Fruit fly (Drosophila melanogaster) whole organism, embryonic: ENCODE results near the gene Fbxl4.
A peak's percentile ranks its signal among the peaks of the same experiment; 100 is the strongest.

Experiments used
- BEAF-32 ChIP-seq: fragments of 200-800 bp; sonication (Bioruptor generic); optimal IDR thresholded peaks from 3 replicates; lab custom pipeline; 2017; ENCODE audit warnings: missing biosample characterization, missing genetic modification characterization, mild to moderate bottlenecking, moderate library complexity, missing genetic modification reagents
- Bdp1 ChIP-seq: fragments of 200-800 bp; sonication (Bioruptor generic); optimal IDR thresholded peaks from 3 replicates; lab custom pipeline; 2016; ENCODE audit warnings: missing biosample characterization, missing genetic modification characterization
- CG13123 ChIP-seq: fragments of 200-800 bp; sonication (Bioruptor generic); optimal IDR thresholded peaks from 2 replicates; lab custom pipeline; 2016; ENCODE audit warnings: missing biosample characterization, missing genetic modification characterization
- CG13287 ChIP-seq: fragments of 200-800 bp; sonication (Bioruptor generic); IDR thresholded peaks from 2 replicates; pipeline ENCODE4 v1.3.6; 2022; ENCODE audit warnings: missing biosample characterization, missing genetic modification characterization; ENCODE audit not compliant: partially characterized antibody
- CG13894 ChIP-seq: fragments of 200-800 bp; sonication (Bioruptor generic); optimal IDR thresholded peaks from 3 replicates; lab custom pipeline; 2018; ENCODE audit warnings: missing biosample characterization, mild to moderate bottlenecking, missing genetic modification characterization, moderate library complexity
- CG14710 ChIP-seq: fragments of 200-800 bp; sonication (Bioruptor generic); optimal IDR thresholded peaks from 3 replicates; lab custom pipeline; 2019; ENCODE audit warnings: missing biosample characterization, mild to moderate bottlenecking, missing genetic modification characterization, moderate library complexity
- CG16815 ChIP-seq: fragments of 200-800 bp; sonication (Bioruptor generic); optimal IDR thresholded peaks from 3 replicates; lab custom pipeline; 2017; ENCODE audit warnings: missing biosample characterization, mild to moderate bottlenecking, missing genetic modification characterization
- CG2116 ChIP-seq: fragments of 200-800 bp; sonication (Bioruptor generic); optimal IDR thresholded peaks from 3 replicates; lab custom pipeline; 2018; ENCODE audit warnings: missing biosample characterization, mild to moderate bottlenecking, missing genetic modification characterization
- CG2129 ChIP-seq: fragments of 200-800 bp; sonication (Bioruptor generic); IDR thresholded peaks from 2 replicates; pipeline ENCODE4 v1.3.6; 2022; ENCODE audit warnings: missing biosample characterization, missing genetic modification characterization; ENCODE audit not compliant: partially characterized antibody
- CG33213 ChIP-seq: fragments of 200-800 bp; sonication (Bioruptor generic); optimal IDR thresholded peaks from 3 replicates; lab custom pipeline; 2016; ENCODE audit warnings: missing biosample characterization, missing genetic modification characterization
- CG3847 ChIP-seq: fragments of 200-800 bp; sonication (Bioruptor generic); IDR thresholded peaks from 2 replicates; pipeline ENCODE4 v1.3.6; 2022; ENCODE audit warnings: missing biosample characterization, missing genetic modification characterization
- CG42726 ChIP-seq: fragments of 200-800 bp; sonication (Bioruptor generic); IDR thresholded peaks from 2 replicates; pipeline ENCODE4 v1.3.6; 2022; ENCODE audit warnings: missing biosample characterization, missing genetic modification characterization; ENCODE audit not compliant: partially characterized antibody
- CG4617 ChIP-seq: fragments of 200-800 bp; sonication (Bioruptor generic); optimal IDR thresholded peaks from 3 replicates; lab custom pipeline; 2016; ENCODE audit warnings: missing biosample characterization, missing genetic modification characterization, borderline replicate concordance
- CG8281 ChIP-seq: fragments of 200-800 bp; sonication (Bioruptor generic); optimal IDR thresholded peaks from 2 replicates; lab custom pipeline; 2018; ENCODE audit warnings: missing biosample characterization, mild to moderate bottlenecking, missing genetic modification characterization, moderate library complexity
- CG9609 ChIP-seq: fragments of 200-800 bp; sonication (Bioruptor generic); optimal IDR thresholded peaks from 3 replicates; lab custom pipeline; 2016; ENCODE audit warnings: missing biosample characterization, missing genetic modification characterization
- CHES-1-like ChIP-seq: fragments of 200-800 bp; sonication (Bioruptor generic); optimal IDR thresholded peaks from 2 replicates; lab custom pipeline; 2016; ENCODE audit warnings: missing biosample characterization, missing genetic modification characterization
- CTCF ChIP-seq: fragments of 200-800 bp; sonication (Bioruptor generic); optimal IDR thresholded peaks from 2 replicates; lab custom pipeline; 2017; ENCODE audit warnings: missing biosample characterization, mild to moderate bottlenecking, missing genetic modification characterization, moderate library complexity
- Camta ChIP-seq: fragments of 200-800 bp; sonication (Bioruptor generic); optimal IDR thresholded peaks from 2 replicates; lab custom pipeline; 2016; ENCODE audit warnings: missing biosample characterization, missing genetic modification characterization
- Dll ChIP-seq: fragments of 200-800 bp; sonication (Bioruptor generic); IDR thresholded peaks from 4 replicates; pipeline ENCODE4 v1.3.6; 2022; ENCODE audit warnings: missing biosample characterization, missing genetic modification characterization; ENCODE audit not compliant: partially characterized antibody
- Dp ChIP-seq: fragments of 200-800 bp; sonication (Bioruptor generic); optimal IDR thresholded peaks from 2 replicates; lab custom pipeline; 2018; ENCODE audit warnings: missing biosample characterization, mild to moderate bottlenecking, missing genetic modification characterization, moderate library complexity
- Dref ChIP-seq: fragments of 200-800 bp; sonication (Bioruptor generic); IDR thresholded peaks from 2 replicates; pipeline ENCODE4 v1.3.6; 2022; ENCODE audit warnings: missing biosample characterization, missing genetic modification characterization
- E2f2 ChIP-seq: fragments of 200-800 bp; sonication (Bioruptor generic); IDR thresholded peaks from 2 replicates; pipeline ENCODE4 v1.3.6; 2022; ENCODE audit warnings: missing biosample characterization, missing genetic modification characterization
- Elba2 ChIP-seq: fragments of 200-800 bp; sonication (Bioruptor generic); optimal IDR thresholded peaks from 3 replicates; lab custom pipeline; 2016; ENCODE audit warnings: missing biosample characterization, missing genetic modification characterization
- Ets97D ChIP-seq: fragments of 200-800 bp; sonication (Bioruptor generic); optimal IDR thresholded peaks from 3 replicates; lab custom pipeline; 2016; ENCODE audit warnings: missing biosample characterization, missing genetic modification characterization
- Hmx ChIP-seq: fragments of 200-800 bp; sonication (Bioruptor generic); optimal IDR thresholded peaks from 2 replicates; lab custom pipeline; 2016; ENCODE audit warnings: missing biosample characterization, missing genetic modification characterization
- MBD-R2 ChIP-seq: fragments of 200-800 bp; sonication (Bioruptor generic); IDR thresholded peaks from 2 replicates; pipeline ENCODE4 v1.3.6; 2022; ENCODE audit warnings: missing biosample characterization, missing genetic modification characterization
- MESR4 ChIP-seq: fragments of 200-800 bp; sonication (Bioruptor generic); optimal IDR thresholded peaks from 2 replicates; lab custom pipeline; 2018; ENCODE audit warnings: missing biosample characterization, mild to moderate bottlenecking, missing genetic modification characterization, moderate library complexity
- Med ChIP-seq: fragments of 200-800 bp; sonication (Bioruptor generic); peaks from one replicate; lab custom pipeline; 2016; ENCODE audit warnings: missing biosample characterization, missing genetic modification characterization, mild to moderate bottlenecking, inconsistent platforms, moderate library complexity
- Opbp ChIP-seq: fragments of 200-800 bp; sonication (Bioruptor generic); IDR thresholded peaks from 3 replicates; pipeline ENCODE4 v1.3.6; 2022; ENCODE audit warnings: missing biosample characterization, missing genetic modification characterization; ENCODE audit not compliant: partially characterized antibody
- Optix ChIP-seq: fragments of 200-800 bp; sonication (Bioruptor generic); IDR thresholded peaks from 3 replicates; pipeline ENCODE4 v1.3.6; 2022; ENCODE audit warnings: missing biosample characterization, missing genetic modification characterization
- Pdp1 ChIP-seq, 2 experiments: fragments of 200-800 bp; sonication (Bioruptor generic); optimal IDR thresholded peaks; 3 replicates each; lab custom pipeline; 2016; ENCODE audit warnings: missing biosample characterization in 2 of 2, missing genetic modification characterization in 2 of 2, mild to moderate bottlenecking in 1 of 2, moderate library complexity in 1 of 2
- Scr ChIP-seq: fragments of 200-800 bp; sonication (Bioruptor generic); IDR thresholded peaks from 2 replicates; pipeline ENCODE4 v1.3.6; 2022; ENCODE audit warnings: missing biosample characterization, missing genetic modification characterization; ENCODE audit not compliant: partially characterized antibody
- Sox102F ChIP-seq: fragments of 200-800 bp; sonication (Bioruptor generic); optimal IDR thresholded peaks from 2 replicates; lab custom pipeline; 2018; ENCODE audit warnings: missing biosample characterization, mild to moderate bottlenecking, missing genetic modification characterization, moderate library complexity
- Sry-δ ChIP-seq: fragments of 200-800 bp; sonication (Bioruptor generic); optimal IDR thresholded peaks from 2 replicates; lab custom pipeline; 2016; ENCODE audit warnings: missing biosample characterization, missing genetic modification characterization
- Vsx1 ChIP-seq: fragments of 200-800 bp; sonication (Bioruptor generic); optimal IDR thresholded peaks from 2 replicates; lab custom pipeline; 2017; ENCODE audit warnings: missing biosample characterization, mild to moderate bottlenecking, missing genetic modification characterization, missing genetic modification reagents
- YL-1 ChIP-seq: fragments of 200-800 bp; sonication (Bioruptor generic); optimal IDR thresholded peaks from 3 replicates; lab custom pipeline; 2017; ENCODE audit warnings: missing biosample characterization, mild to moderate bottlenecking, missing genetic modification characterization
- ash1 ChIP-seq: fragments of 200-800 bp; sonication (Bioruptor generic); optimal IDR thresholded peaks from 2 replicates; lab custom pipeline; 2018; ENCODE audit warnings: missing biosample characterization, mild to moderate bottlenecking, missing genetic modification characterization
- caup ChIP-seq: fragments of 200-800 bp; sonication (Bioruptor generic); optimal IDR thresholded peaks from 3 replicates; lab custom pipeline; 2017; ENCODE audit warnings: missing biosample characterization, mild to moderate bottlenecking, missing genetic modification characterization, moderate library complexity; ENCODE audit not compliant: severe bottlenecking
- chinmo ChIP-seq: fragments of 200-800 bp; sonication (Bioruptor generic); IDR thresholded peaks from 4 replicates; pipeline ENCODE4 v1.3.6; 2022; ENCODE audit warnings: missing biosample characterization, missing genetic modification characterization; ENCODE audit not compliant: partially characterized antibody
- gem ChIP-seq: fragments of 200-800 bp; sonication (Bioruptor generic); optimal IDR thresholded peaks from 2 replicates; lab custom pipeline; 2019; ENCODE audit warnings: missing biosample characterization, mild to moderate bottlenecking, missing genetic modification characterization, moderate library complexity
- gfzf ChIP-seq: fragments of 200-800 bp; sonication (Bioruptor generic); optimal IDR thresholded peaks from 2 replicates; lab custom pipeline; 2016; ENCODE audit warnings: missing biosample characterization, mild to moderate bottlenecking, missing genetic modification characterization, moderate library complexity
- ham ChIP-seq: fragments of 200-800 bp; sonication (Bioruptor generic); IDR thresholded peaks from 2 replicates; pipeline ENCODE4 v1.3.6; 2022; ENCODE audit warnings: missing biosample characterization, missing genetic modification characterization
- kay ChIP-seq: fragments of 200-800 bp; sonication (Bioruptor generic); optimal IDR thresholded peaks from 2 replicates; lab custom pipeline; 2016; ENCODE audit warnings: missing biosample characterization, missing genetic modification characterization
- nerfin-1 ChIP-seq: fragments of 200-800 bp; sonication (Bioruptor generic); optimal IDR thresholded peaks from 3 replicates; lab custom pipeline; 2019; ENCODE audit warnings: missing biosample characterization, mild to moderate bottlenecking, missing genetic modification characterization, moderate library complexity
- pros ChIP-seq: fragments of 200-800 bp; sonication (Bioruptor generic); optimal IDR thresholded peaks from 3 replicates; lab custom pipeline; 2019; ENCODE audit warnings: missing biosample characterization, mild to moderate bottlenecking, missing genetic modification characterization, moderate library complexity
- pzg ChIP-seq: fragments of 200-800 bp; sonication (Bioruptor generic); optimal IDR thresholded peaks from 3 replicates; lab custom pipeline; 2018; ENCODE audit warnings: missing biosample characterization, mild to moderate bottlenecking, missing genetic modification characterization, moderate library complexity
- stwl ChIP-seq: fragments of 200-800 bp; sonication (Bioruptor generic); optimal IDR thresholded peaks from 3 replicates; lab custom pipeline; 2018; ENCODE audit warnings: missing biosample characterization, mild to moderate bottlenecking, missing genetic modification characterization, moderate library complexity
- tap ChIP-seq: fragments of 200-800 bp; optimal IDR thresholded peaks from 3 replicates; lab custom pipeline; 2019; ENCODE audit warnings: missing biosample characterization, mild to moderate bottlenecking, missing genetic modification characterization, moderate library complexity
- trem ChIP-seq: fragments of 200-800 bp; optimal IDR thresholded peaks from 3 replicates; lab custom pipeline; 2019; ENCODE audit warnings: missing biosample characterization, mild to moderate bottlenecking, missing genetic modification characterization, moderate library complexity
- twi ChIP-seq: fragments of 200-800 bp; optimal IDR thresholded peaks from 2 replicates; lab custom pipeline; 2019; ENCODE audit warnings: missing biosample characterization, mild to moderate bottlenecking, missing genetic modification characterization, moderate library complexity

The Fbxl4 gene

DNA sequence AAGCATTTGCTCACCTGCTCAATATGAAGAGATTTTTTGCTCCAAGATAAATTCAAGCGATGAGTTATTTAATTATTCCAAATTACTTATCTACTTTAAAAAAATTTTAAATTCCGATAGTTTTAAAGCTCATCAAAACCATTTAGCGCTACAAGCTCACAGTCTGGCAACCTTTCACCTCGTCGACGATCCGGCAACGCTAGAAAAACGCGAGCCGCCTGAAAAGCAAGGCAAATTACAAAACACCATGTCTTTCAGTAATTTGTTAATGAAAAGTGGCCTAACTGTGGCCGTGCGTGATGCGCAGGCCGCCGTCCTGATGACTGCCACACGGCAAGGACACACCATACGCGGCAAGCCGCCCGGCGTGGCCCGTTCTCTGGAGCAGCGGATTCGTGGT, 11.6 kb downstream of the Fbxl4 start, which contains the start of gene mRpL38:
TSS of gene mRpL38 (plus strand) at position 197 of the 400 bp plus-strand sequence.
- no peak for TF ChIP-seq kay (GFP tag; lab: Kevin White, UChicago)
- TF ChIP-seq pzg (GFP tag; lab: Kevin White, UChicago) = peak; percentile 54
- TF ChIP-seq stwl (tag; lab: Kevin White, UChicago) = peak; percentile 41
- TF ChIP-seq CG2129 = no peak
- peak; percentile 31 for TF ChIP-seq Med
- 0 out of 4 replicates have a peak, but pooled peaks have one; percentile 27 for TF ChIP-seq Dll (GFP tag; lab: Robert Waterston, UW)
- peak; percentile 63 for TF ChIP-seq CG4617 (GFP tag; lab: Kevin White, UChicago)
- TF ChIP-seq Opbp (GFP tag; lab: Robert Waterston, UW) = peak; percentile 30; the same call in 1 of the 3 replicates
- 0 out of 4 replicates have a peak, but pooled peaks have one; percentile 9 for TF ChIP-seq chinmo (GFP tag; lab: Robert Waterston, UW)
- TF ChIP-seq Sry-δ (GFP tag; lab: Kevin White, UChicago) = peak; percentile 12
- TF ChIP-seq MESR4 (GFP tag; lab: Kevin White, UChicago) = peak; percentile 79
- no peak for TF ChIP-seq pros (GFP tag; lab: Kevin White, UChicago)
- TF ChIP-seq CG42726 (GFP tag; lab: Robert Waterston, UW) = 0 out of 2 replicates have a peak, but pooled peaks have one; percentile 26
- no peak for TF ChIP-seq Optix
- peak; percentile 27 for TF ChIP-seq CG13287 (GFP tag; lab: Robert Waterston, UW)
- peak; percentile 18 for TF ChIP-seq Ets97D
- TF ChIP-seq trem (tag; lab: Kevin White, UChicago) = peak; percentile 36
- peak; percentile 88 for TF ChIP-seq Dp (GFP tag; lab: Kevin White, UChicago)
- no peak for TF ChIP-seq CG16815
- peak; percentile 29; the same call in 1 of the 2 replicates for TF ChIP-seq CG3847
- TF ChIP-seq nerfin-1 = peak; percentile 7
- peak; percentile 52 for TF ChIP-seq YL-1
- TF ChIP-seq MBD-R2 (GFP tag; lab: Robert Waterston, UW) = peak; percentile 74
- TF ChIP-seq Scr (GFP tag; lab: Robert Waterston, UW) = peak; percentile 17
- TF ChIP-seq CG14710 (tag; lab: Kevin White, UChicago) = peak; percentile 0
- peak in 1 of 2 experiments; percentile 69 for TF ChIP-seq Pdp1 (GFP tag; optimal IDR thresholded peaks at IDR 0.05; lab: Kevin White, UChicago)
- no peak for TF ChIP-seq Vsx1 (GFP tag; lab: Kevin White, UChicago)
- no peak for TF ChIP-seq CG8281
- TF ChIP-seq Hmx (GFP tag; lab: Kevin White, UChicago) = no peak
- peak; percentile 66 for TF ChIP-seq Dref (GFP tag; lab: Robert Waterston, UW)
- TF ChIP-seq BEAF-32 = peak; percentile 49
- peak; percentile 92 for TF ChIP-seq E2f2 (GFP tag; lab: Robert Waterston, UW)
- TF ChIP-seq tap (tag; lab: Kevin White, UChicago) = no peak
- TF ChIP-seq gfzf (GFP tag; lab: Kevin White, UChicago) = peak; percentile 5
- TF ChIP-seq Elba2 = no peak
- no peak for TF ChIP-seq twi
- TF ChIP-seq CG2116 (GFP tag; lab: Kevin White, UChicago) = peak; percentile 10
- TF ChIP-seq, all 482 proteins: peak for 26

DNA sequence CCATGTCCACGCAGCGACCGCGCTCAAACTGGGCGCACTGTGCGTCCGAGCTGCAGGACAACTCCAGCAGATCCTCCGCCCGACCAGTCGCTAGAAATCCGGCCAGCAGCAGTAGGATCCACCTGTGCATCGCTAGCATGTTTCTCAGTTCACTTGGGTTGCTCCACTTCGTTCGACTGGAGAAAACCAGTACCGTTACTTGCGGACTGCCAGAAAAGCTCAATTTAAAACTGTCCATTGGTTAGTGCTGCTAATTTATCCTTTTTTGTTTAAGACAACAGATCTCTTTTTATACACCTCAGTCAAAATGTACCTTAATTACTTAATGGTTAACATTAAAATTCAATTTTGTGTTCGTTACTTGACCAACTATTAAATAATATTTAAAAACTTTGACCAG, 12.1 kb downstream of the Fbxl4 start, which contains the start of gene CG11674:
TSS of gene CG11674 (minus strand) at position 215 of the 400 bp plus-strand sequence.
- TF ChIP-seq caup (GFP tag; lab: Kevin White, UChicago) (no peak), CG13894 (tag; lab: Kevin White, UChicago) (no peak), CHES-1-like (no peak), CG9609 (GFP tag; lab: Kevin White, UChicago) (no peak), CG13123 (GFP tag; lab: Kevin White, UChicago) (no peak), Bdp1 (GFP tag; lab: Kevin White, UChicago) (no peak), Camta (GFP tag; lab: Kevin White, UChicago) (no peak), gem (tag; lab: Kevin White, UChicago) (no peak), Sox102F (GFP tag; lab: Kevin White, UChicago) (no peak), CG33213 (GFP tag; lab: Kevin White, UChicago) (no peak), ham (GFP tag; lab: Robert Waterston, UW) (no peak), ash1 (GFP tag; lab: Kevin White, UChicago) (no peak), CTCF (GFP tag; lab: Kevin White, UChicago) (no peak)
